Fruit fly (Drosophila melanogaster) whole organism, embryonic: ENCODE measurements around the gene mof.

Source experiments
- Antp ChIP-seq: fragments of 200-800 bp; sonication (Bioruptor generic); optimal IDR thresholded peaks from 3 replicates; lab custom pipeline; 2016; ENCODE audit warnings: missing biosample characterization, missing genetic modification characterization
- B-H1 ChIP-seq: fragments of 200-800 bp; sonication (Bioruptor generic); IDR thresholded peaks from 3 replicates; pipeline ENCODE4 v1.3.6; 2022; ENCODE audit warnings: missing biosample characterization, missing genetic modification characterization
- CG1024 ChIP-seq: fragments of 200-800 bp; sonication (Bioruptor generic); IDR thresholded peaks from 2 replicates; pipeline ENCODE4 v1.3.6; 2022; ENCODE audit warnings: missing biosample characterization, missing genetic modification characterization
- CG10366 ChIP-seq: fragments of 200-800 bp; sonication (Bioruptor generic); IDR thresholded peaks from 2 replicates; pipeline ENCODE4 v1.3.6; 2022; ENCODE audit warnings: missing biosample characterization, missing genetic modification characterization
- CG10543 ChIP-seq: fragments of 200-800 bp; sonication (Bioruptor generic); optimal IDR thresholded peaks from 3 replicates; lab custom pipeline; 2017; ENCODE audit warnings: missing biosample characterization, mild to moderate bottlenecking, missing genetic modification characterization, moderate library complexity
- CG10979 ChIP-seq: fragments of 200-800 bp; sonication (Bioruptor generic); optimal IDR thresholded peaks from 2 replicates; lab custom pipeline; 2018; ENCODE audit warnings: missing biosample characterization, mild to moderate bottlenecking, missing genetic modification characterization, moderate library complexity
- CG11456 ChIP-seq: fragments of 200-800 bp; sonication (Bioruptor generic); IDR thresholded peaks from 3 replicates; pipeline ENCODE4 v1.3.6; 2022; ENCODE audit warnings: missing biosample characterization, missing genetic modification characterization
- CG11560 ChIP-seq: fragments of 200-800 bp; sonication (Bioruptor generic); IDR thresholded peaks from 3 replicates; pipeline ENCODE4 v1.3.6; 2022; ENCODE audit warnings: missing biosample characterization, missing genetic modification characterization
- CG11696 ChIP-seq: fragments of 200-800 bp; sonication (Bioruptor generic); IDR thresholded peaks from 2 replicates; pipeline ENCODE4 v1.3.6; 2022; ENCODE audit warnings: missing biosample characterization, missing genetic modification characterization
- CG13296 ChIP-seq: fragments of 200-800 bp; sonication (Bioruptor generic); optimal IDR thresholded peaks from 3 replicates; lab custom pipeline; 2018; ENCODE audit warnings: missing biosample characterization, mild to moderate bottlenecking, missing genetic modification characterization
- CG14441 ChIP-seq: fragments of 200-800 bp; sonication (Bioruptor generic); IDR thresholded peaks from 2 replicates; pipeline ENCODE4 v1.3.6; 2022; ENCODE audit warnings: missing biosample characterization, missing genetic modification characterization
- CG16815 ChIP-seq: fragments of 200-800 bp; sonication (Bioruptor generic); optimal IDR thresholded peaks from 3 replicates; lab custom pipeline; 2017; ENCODE audit warnings: missing biosample characterization, mild to moderate bottlenecking, missing genetic modification characterization
- CG16863 ChIP-seq: fragments of 200-800 bp; sonication (Bioruptor generic); optimal IDR thresholded peaks from 3 replicates; lab custom pipeline; 2016; ENCODE audit warnings: missing biosample characterization, missing genetic modification characterization
- CG30020 ChIP-seq: fragments of 200-800 bp; optimal IDR thresholded peaks from 2 replicates; lab custom pipeline; 2019; ENCODE audit warnings: missing biosample characterization, mild to moderate bottlenecking, missing genetic modification characterization, moderate library complexity
- CG3065 ChIP-seq: fragments of 200-800 bp; sonication (Bioruptor generic); optimal IDR thresholded peaks from 2 replicates; lab custom pipeline; 2016; ENCODE audit warnings: missing biosample characterization, missing genetic modification characterization
- CG31224 ChIP-seq: fragments of 200-800 bp; sonication (Bioruptor generic); IDR thresholded peaks from 2 replicates; pipeline ENCODE4 v1.3.6; 2022; ENCODE audit warnings: missing biosample characterization, missing genetic modification characterization
- CG31441 ChIP-seq: fragments of 200-800 bp; sonication (Bioruptor generic); IDR thresholded peaks from 2 replicates; pipeline ENCODE4 v1.3.6; 2022; ENCODE audit warnings: missing biosample characterization, missing genetic modification characterization
- CG4360 ChIP-seq: fragments of 200-800 bp; sonication (Bioruptor generic); IDR thresholded peaks from 2 replicates; pipeline ENCODE4 v1.3.6; 2022; ENCODE audit warnings: missing biosample characterization, missing genetic modification characterization
- CG4854 ChIP-seq: fragments of 200-800 bp; sonication (Bioruptor generic); optimal IDR thresholded peaks from 2 replicates; lab custom pipeline; 2016; ENCODE audit warnings: missing biosample characterization, missing genetic modification characterization, inconsistent platforms
- CG6791 ChIP-seq: fragments of 200-800 bp; sonication (Bioruptor generic); IDR thresholded peaks from 3 replicates; pipeline ENCODE4 v1.3.6; 2022; ENCODE audit warnings: missing biosample characterization, missing genetic modification characterization; ENCODE audit not compliant: partially characterized antibody
- CG8944 ChIP-seq: fragments of 200-800 bp; sonication (Bioruptor generic); optimal IDR thresholded peaks from 3 replicates; lab custom pipeline; 2016; ENCODE audit warnings: missing biosample characterization, missing genetic modification characterization
- CG9609 ChIP-seq: fragments of 200-800 bp; sonication (Bioruptor generic); optimal IDR thresholded peaks from 3 replicates; lab custom pipeline; 2016; ENCODE audit warnings: missing biosample characterization, missing genetic modification characterization
- Dip2 ChIP-seq: fragments of 200-800 bp; sonication (Bioruptor generic); IDR thresholded peaks from 2 replicates; pipeline ENCODE4 v1.3.6; 2022; ENCODE audit warnings: missing biosample characterization, missing genetic modification characterization
- HLHmδ ChIP-seq: fragments of 200-800 bp; sonication (Bioruptor generic); optimal IDR thresholded peaks from 2 replicates; lab custom pipeline; 2018; ENCODE audit warnings: missing biosample characterization, mild to moderate bottlenecking, missing genetic modification characterization, moderate library complexity
- Hey ChIP-seq: fragments of 200-800 bp; sonication (Bioruptor generic); optimal IDR thresholded peaks from 3 replicates; lab custom pipeline; 2018; ENCODE audit warnings: missing biosample characterization, mild to moderate bottlenecking, missing genetic modification characterization
- Hsf ChIP-seq: fragments of 200-800 bp; sonication (Bioruptor generic); optimal IDR thresholded peaks from 3 replicates; lab custom pipeline; 2016; ENCODE audit warnings: missing biosample characterization, missing genetic modification characterization
- Kr ChIP-seq: fragments of 200-800 bp; sonication (Bioruptor generic); optimal IDR thresholded peaks from 2 replicates; lab custom pipeline; 2017; ENCODE audit warnings: missing biosample characterization, mild to moderate bottlenecking, missing genetic modification characterization
- MESR4 ChIP-seq: fragments of 200-800 bp; sonication (Bioruptor generic); optimal IDR thresholded peaks from 2 replicates; lab custom pipeline; 2018; ENCODE audit warnings: missing biosample characterization, mild to moderate bottlenecking, missing genetic modification characterization, moderate library complexity
- Mrtf ChIP-seq: fragments of 200-800 bp; sonication (Bioruptor generic); IDR thresholded peaks from 3 replicates; pipeline ENCODE4 v1.3.6; 2022; ENCODE audit warnings: missing biosample characterization, missing genetic modification characterization
- NK7.1 ChIP-seq: fragments of 200-800 bp; sonication (Bioruptor generic); optimal IDR thresholded peaks from 3 replicates; lab custom pipeline; 2016; ENCODE audit warnings: missing biosample characterization, missing genetic modification characterization
- Oaz ChIP-seq: fragments of 200-800 bp; sonication (Bioruptor generic); IDR thresholded peaks from 2 replicates; pipeline ENCODE4 v1.3.6; 2022; ENCODE audit warnings: missing biosample characterization, missing genetic modification characterization
- Spps ChIP-seq: fragments of 200-800 bp; sonication (Bioruptor generic); optimal IDR thresholded peaks from 2 replicates; lab custom pipeline; 2018; ENCODE audit warnings: missing biosample characterization, mild to moderate bottlenecking, missing genetic modification characterization
- Vsx1 ChIP-seq: fragments of 200-800 bp; sonication (Bioruptor generic); optimal IDR thresholded peaks from 2 replicates; lab custom pipeline; 2017; ENCODE audit warnings: missing biosample characterization, mild to moderate bottlenecking, missing genetic modification characterization, missing genetic modification reagents
- Xrp1 ChIP-seq: fragments of 200-800 bp; sonication (Bioruptor generic); IDR thresholded peaks from 2 replicates; pipeline ENCODE4 v1.3.6; 2022; ENCODE audit warnings: missing biosample characterization, missing genetic modification characterization
- ap ChIP-seq: fragments of 200-800 bp; sonication (Bioruptor generic); IDR thresholded peaks from 2 replicates; pipeline ENCODE4 v1.3.6; 2022; ENCODE audit warnings: missing biosample characterization, missing genetic modification characterization
- chif ChIP-seq, 2 experiments: fragments of 200-800 bp; sonication (Bioruptor generic); optimal IDR thresholded peaks; 3 replicates each; lab custom pipeline; 2016; ENCODE audit warnings: missing biosample characterization in 2 of 2, missing genetic modification characterization in 2 of 2
- crc ChIP-seq: fragments of 200-800 bp; sonication (Bioruptor generic); optimal IDR thresholded peaks from 2 replicates; lab custom pipeline; 2016; ENCODE audit warnings: missing biosample characterization, missing genetic modification characterization
- danr ChIP-seq: fragments of 200-800 bp; sonication (Bioruptor generic); IDR thresholded peaks from 2 replicates; pipeline ENCODE4 v1.3.6; 2022; ENCODE audit warnings: missing biosample characterization, missing genetic modification characterization
- dmrt11E ChIP-seq: fragments of 200-800 bp; sonication (Bioruptor generic); optimal IDR thresholded peaks from 3 replicates; lab custom pipeline; 2018; ENCODE audit warnings: missing biosample characterization, mild to moderate bottlenecking, missing genetic modification characterization, moderate library complexity
- emc ChIP-seq: fragments of 200-800 bp; sonication (Bioruptor generic); optimal IDR thresholded peaks from 2 replicates; lab custom pipeline; 2016; ENCODE audit warnings: missing biosample characterization, missing genetic modification characterization
- eyg ChIP-seq: fragments of 200-800 bp; sonication (Bioruptor generic); optimal IDR thresholded peaks from 3 replicates; lab custom pipeline; 2016; ENCODE audit warnings: missing biosample characterization, missing genetic modification characterization
- fd3F ChIP-seq: fragments of 200-800 bp; sonication (Bioruptor generic); optimal IDR thresholded peaks from 2 replicates; lab custom pipeline; 2018; ENCODE audit warnings: missing biosample characterization, mild to moderate bottlenecking, missing genetic modification characterization, moderate library complexity
- lola ChIP-seq, 3 experiments: fragments of >200 bp in 2 of 3; fragments of 200-800 bp in 1 of 3; sonication (Bioruptor generic) in 1 of 3; optimal IDR thresholded peaks; 2 replicates each; lab custom pipeline; 2017 to 2019; ENCODE audit warnings: missing biosample characterization in 3 of 3, missing genetic modification characterization in 3 of 3, mild to moderate bottlenecking in 1 of 3, moderate library complexity in 1 of 3
- prd ChIP-seq, 3 experiments: fragments of >200 bp in 2 of 3; fragments of 200-800 bp in 1 of 3; sonication (Bioruptor generic) in 1 of 3; optimal IDR thresholded peaks in 2 of 3; IDR thresholded peaks in 1 of 3; 2 replicates in 2 of 3; 3 replicates in 1 of 3; pipeline versions ENCODE4 v1.3.6 to Lab custom; 2017 to 2022; ENCODE audit warnings: missing biosample characterization in 1 of 3, missing genetic modification characterization in 1 of 3
- psq ChIP-seq: fragments of 200-800 bp; sonication (Bioruptor generic); optimal IDR thresholded peaks from 2 replicates; lab custom pipeline; 2017; ENCODE audit warnings: missing biosample characterization, missing genetic modification characterization
- row ChIP-seq: fragments of 200-800 bp; sonication (Bioruptor generic); IDR thresholded peaks from 3 replicates; pipeline ENCODE4 v1.3.6; 2022; ENCODE audit warnings: missing biosample characterization, missing genetic modification characterization
- sna ChIP-seq: fragments of 200-800 bp; sonication (Bioruptor generic); IDR thresholded peaks from 2 replicates; pipeline ENCODE4 v1.3.6; 2022; ENCODE audit warnings: missing biosample characterization, missing genetic modification characterization; ENCODE audit not compliant: partially characterized antibody
- tap ChIP-seq: fragments of 200-800 bp; optimal IDR thresholded peaks from 3 replicates; lab custom pipeline; 2019; ENCODE audit warnings: missing biosample characterization, mild to moderate bottlenecking, missing genetic modification characterization, moderate library complexity
- tna ChIP-seq: fragments of 200-800 bp; sonication (Bioruptor generic); IDR thresholded peaks from 2 replicates; pipeline ENCODE4 v1.3.6; 2022; ENCODE audit warnings: missing biosample characterization, missing genetic modification characterization; ENCODE audit not compliant: partially characterized antibody
- trh ChIP-seq: fragments of 200-800 bp; sonication (Bioruptor generic); optimal IDR thresholded peaks from 2 replicates; lab custom pipeline; 2016; ENCODE audit warnings: missing biosample characterization, missing genetic modification characterization
- vvl ChIP-seq: fragments of 200-800 bp; sonication (Bioruptor generic); IDR thresholded peaks from 2 replicates; pipeline ENCODE4 v1.3.6; 2022; ENCODE audit warnings: missing biosample characterization, missing genetic modification characterization

mof gene

DNA sequence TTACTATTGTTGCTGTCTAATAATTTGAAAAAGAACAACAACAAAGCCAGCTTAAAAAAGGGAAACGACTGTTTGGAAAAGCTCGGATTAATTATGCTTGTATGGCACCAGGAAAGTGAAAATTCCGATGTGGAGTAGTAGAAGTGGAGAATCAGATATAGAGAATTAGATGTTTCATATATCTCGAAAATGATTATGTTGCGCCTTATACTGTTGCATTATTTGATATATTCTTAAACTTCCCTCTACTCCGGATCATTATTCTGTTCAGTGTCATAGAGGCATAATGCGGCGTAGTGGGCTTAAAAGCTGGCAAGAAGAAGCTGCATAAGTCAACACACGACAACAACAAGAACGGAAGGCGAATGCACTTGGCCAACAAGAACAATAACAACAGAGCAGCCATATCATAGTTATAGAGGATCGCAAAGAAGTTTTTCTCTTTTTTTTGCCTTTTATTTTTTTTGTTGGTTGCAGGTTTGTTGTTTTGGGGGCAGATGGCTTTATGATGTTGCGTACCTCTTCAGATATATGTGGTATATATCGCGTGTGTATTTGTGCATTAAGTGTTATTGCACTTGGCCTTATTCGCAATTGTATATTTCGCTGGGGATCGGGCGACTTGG, 49.3 kb upstream of the mof start (continued):
- TF ChIP-seq Vsx1 (no peak), CG8944 (GFP tag; lab: Kevin White, UChicago) (no peak), Mrtf (GFP tag; lab: Robert Waterston, UW) (no peak), fd3F (GFP tag; lab: Kevin White, UChicago) (no peak), CG6791 (GFP tag; lab: Robert Waterston, UW) (no peak), crc (GFP tag; lab: Kevin White, UChicago) (no peak), emc (GFP tag; lab: Kevin White, UChicago) (no peak), Kr (no peak), NK7.1 (GFP tag; lab: Kevin White, UChicago) (no peak), Oaz (0 out of 2 replicates have a peak, but pooled peaks have one; percentile 16), row (peak; percentile 48), chif (GFP tag; optimal IDR thresholded peaks at IDR 0.05; lab: Kevin White, UChicago) (no peak), CG10366 (GFP tag; lab: Robert Waterston, UW) (no peak), danr (GFP tag; lab: Robert Waterston, UW) (no peak), CG16815 (no peak), Dip2 (GFP tag; lab: Robert Waterston, UW) (no peak), Spps (tag; lab: Kevin White, UChicago) (no peak), CG11560 (no peak), lola (GFP tag; optimal IDR thresholded peaks at IDR 0.05; lab: Kevin White, UChicago) (no peak), CG4854 (GFP tag; lab: Kevin White, UChicago) (no peak), CG1024 (GFP tag; lab: Robert Waterston, UW) (no peak), CG13296 (GFP tag; lab: Kevin White, UChicago) (no peak), MESR4 (GFP tag; lab: Kevin White, UChicago) (no peak), CG10543 (GFP tag; lab: Kevin White, UChicago) (no peak), CG4360 (GFP tag; lab: Robert Waterston, UW) (0 out of 2 replicates have a peak, but pooled peaks have one; percentile 22), CG10979 (tag; lab: Kevin White, UChicago) (peak; percentile 36), HLHmδ (GFP tag; lab: Kevin White, UChicago) (no peak), CG14441 (GFP tag; lab: Robert Waterston, UW) (peak; percentile 42; the same call in 1 of the 2 replicates), Antp (GFP tag; lab: Kevin White, UChicago) (no peak), Hsf (no peak), B-H1 (GFP tag; lab: Robert Waterston, UW) (no peak), prd (optimal IDR thresholded peaks at IDR 0.05; lab: Kevin White, UChicago) (no peak), prd (GFP tag; IDR thresholded peaks at IDR 0.05; lab: Robert Waterston, UW) (peak; percentile 32; the same call in 1 of the 3 replicates), CG11696 (GFP tag; lab: Robert Waterston, UW) (no peak), CG31441 (GFP tag; lab: Robert Waterston, UW) (no peak), sna (no peak), tap (tag; lab: Kevin White, UChicago) (no peak), eyg (GFP tag; lab: Kevin White, UChicago) (no peak), trh (no peak), CG31224 (GFP tag; lab: Robert Waterston, UW) (no peak), Xrp1 (GFP tag; lab: Robert Waterston, UW) (peak; percentile 56), vvl (GFP tag; lab: Robert Waterston, UW) (peak; percentile 56), ap (GFP tag; lab: Robert Waterston, UW) (no peak), dmrt11E (tag; lab: Kevin White, UChicago) (no peak), CG11456 (GFP tag; lab: Robert Waterston, UW) (no peak), CG9609 (no peak), CG30020 (tag; lab: Kevin White, UChicago) (no peak), tna (GFP tag; lab: Robert Waterston, UW) (no peak), CG16863 (GFP tag; lab: Kevin White, UChicago) (no peak), Hey (tag; lab: Kevin White, UChicago) (no peak), CG3065 (GFP tag; lab: Kevin White, UChicago) (no peak), psq (no peak)
